Fruit fly (Drosophila melanogaster) whole organism, pupa: ENCODE results near the gene CG9920.

Experiments
- CG10348 ChIP-seq: fragments of 200-800 bp; sonication (Bioruptor generic); IDR thresholded peaks from 2 replicates; pipeline ENCODE4 v1.3.6; 2022; ENCODE audit warnings: missing biosample characterization, missing genetic modification characterization
- CG14655 ChIP-seq: fragments of 200-800 bp; sonication (Bioruptor generic); optimal IDR thresholded peaks from 3 replicates; lab custom pipeline; 2017; ENCODE audit warnings: mild to moderate bottlenecking, missing biosample characterization, missing genetic modification reagents, missing genetic modification characterization
- CG17806 ChIP-seq: fragments of 200-800 bp; sonication (Bioruptor generic); optimal IDR thresholded peaks from 2 replicates; lab custom pipeline; 2018; ENCODE audit warnings: missing biosample characterization, mild to moderate bottlenecking, missing genetic modification characterization, moderate library complexity
- CG32121 ChIP-seq: fragments of 200-800 bp; sonication (Bioruptor generic); IDR thresholded peaks from 2 replicates; pipeline ENCODE4 v1.3.6; 2022; ENCODE audit warnings: missing biosample characterization, missing genetic modification characterization
- CG8301 ChIP-seq: fragments of 200-800 bp; sonication (Bioruptor generic); optimal IDR thresholded peaks from 2 replicates; lab custom pipeline; 2018; ENCODE audit warnings: missing biosample characterization, mild to moderate bottlenecking, missing genetic modification characterization
- CG9948 ChIP-seq: fragments of 200-800 bp; sonication (Bioruptor generic); optimal IDR thresholded peaks from 2 replicates; lab custom pipeline; 2018; ENCODE audit warnings: missing biosample characterization, mild to moderate bottlenecking, missing genetic modification characterization, moderate library complexity
- D1 ChIP-seq: fragments of 200-800 bp; sonication (Bioruptor generic); optimal IDR thresholded peaks from 2 replicates; lab custom pipeline; 2018; ENCODE audit warnings: missing biosample characterization, mild to moderate bottlenecking, missing genetic modification characterization, moderate library complexity
- EcR ChIP-seq: fragments of 200-800 bp; sonication (Bioruptor generic); optimal IDR thresholded peaks from 3 replicates; lab custom pipeline; 2019; ENCODE audit warnings: missing biosample characterization, missing genetic modification characterization, mild to moderate bottlenecking, moderate library complexity, missing genetic modification reagents
- Pif1B ChIP-seq: fragments of 200-800 bp; sonication (Bioruptor generic); optimal IDR thresholded peaks from 3 replicates; lab custom pipeline; 2016; ENCODE audit warnings: missing biosample characterization, missing genetic modification characterization
- Snoo ChIP-seq: fragments of 200-800 bp; sonication (Bioruptor generic); optimal IDR thresholded peaks from 3 replicates; lab custom pipeline; 2017; ENCODE audit warnings: missing biosample characterization, mild to moderate bottlenecking, missing genetic modification characterization, inconsistent platforms
- rn ChIP-seq: fragments of 200-800 bp; sonication (Bioruptor generic); IDR thresholded peaks from 2 replicates; pipeline ENCODE4 v1.3.6; 2022; ENCODE audit warnings: missing biosample characterization, missing genetic modification characterization

dm6 chr3R:14118350-14118749 is 20.5 kb upstream of the CG9920 start, which contains the start of gene Kif19A:
- TF ChIP-seq CG14655 (GFP tag; lab: Kevin White, UChicago) (no peak), CG32121 (GFP tag; lab: Robert Waterston, UW) (no peak), Pif1B (no peak), Snoo (tag; lab: Kevin White, UChicago) (no peak), CG10348 (GFP tag; lab: Robert Waterston, UW) (no peak), CG17806 (tag; lab: Kevin White, UChicago) (no peak), CG9948 (no peak), D1 (tag; lab: Kevin White, UChicago) (no peak), rn (GFP tag; lab: Robert Waterston, UW) (no peak), EcR (GFP tag; lab: Kevin White, UChicago) (no peak), CG8301 (no peak)
